Fruit fly (Drosophila melanogaster) whole organism, embryonic: ENCODE data around the gene tok.

ENCODE experiments used
- B-H2 ChIP-seq: fragments of 200-800 bp; sonication (Bioruptor generic); optimal IDR thresholded peaks from 2 replicates; lab custom pipeline; 2018; ENCODE audit warnings: missing biosample characterization, mild to moderate bottlenecking, missing genetic modification characterization
- BEAF-32 ChIP-seq: fragments of 200-800 bp; sonication (Bioruptor generic); optimal IDR thresholded peaks from 3 replicates; lab custom pipeline; 2017; ENCODE audit warnings: missing biosample characterization, missing genetic modification characterization, mild to moderate bottlenecking, moderate library complexity, missing genetic modification reagents
- CG10959 ChIP-seq: fragments of 200-800 bp; sonication (Bioruptor generic); IDR thresholded peaks from 2 replicates; pipeline ENCODE4 v1.3.6; 2022; ENCODE audit warnings: missing biosample characterization, missing genetic modification characterization
- CG11093 ChIP-seq: fragments of 200-800 bp; sonication (Bioruptor generic); IDR thresholded peaks from 3 replicates; pipeline ENCODE4 v1.3.6; 2022; ENCODE audit warnings: missing biosample characterization, missing genetic modification characterization
- CG11696 ChIP-seq: fragments of 200-800 bp; sonication (Bioruptor generic); IDR thresholded peaks from 2 replicates; pipeline ENCODE4 v1.3.6; 2022; ENCODE audit warnings: missing biosample characterization, missing genetic modification characterization
- CG12104 ChIP-seq: fragments of 200-800 bp; sonication (Bioruptor generic); optimal IDR thresholded peaks from 3 replicates; lab custom pipeline; 2016; ENCODE audit warnings: missing biosample characterization, missing genetic modification characterization
- CG12659 ChIP-seq: fragments of 200-800 bp; sonication (Bioruptor generic); optimal IDR thresholded peaks from 3 replicates; lab custom pipeline; 2017; ENCODE audit warnings: mild to moderate bottlenecking, missing biosample characterization, missing genetic modification reagents, missing genetic modification characterization
- CG14050 ChIP-seq: fragments of 200-800 bp; sonication (Bioruptor generic); IDR thresholded peaks from 3 replicates; pipeline ENCODE4 v1.3.6; 2022; ENCODE audit warnings: missing biosample characterization, missing genetic modification characterization
- CG15696 ChIP-seq: fragments of 200-800 bp; sonication (Bioruptor generic); optimal IDR thresholded peaks from 2 replicates; lab custom pipeline; 2019; ENCODE audit warnings: missing biosample characterization, mild to moderate bottlenecking, missing genetic modification characterization, moderate library complexity
- CG1647 ChIP-seq: fragments of 200-800 bp; sonication (Bioruptor generic); optimal IDR thresholded peaks from 3 replicates; lab custom pipeline; 2016; ENCODE audit warnings: missing biosample characterization, missing genetic modification characterization
- CG18599 ChIP-seq: fragments of 200-800 bp; sonication (Bioruptor generic); optimal IDR thresholded peaks from 3 replicates; lab custom pipeline; 2017; ENCODE audit warnings: missing biosample characterization, missing genetic modification characterization, mild to moderate bottlenecking, moderate library complexity, missing genetic modification reagents
- CG18764 ChIP-seq: fragments of 200-800 bp; sonication (Bioruptor generic); optimal IDR thresholded peaks from 3 replicates; lab custom pipeline; 2016; ENCODE audit warnings: missing biosample characterization, missing genetic modification characterization
- CG31388 ChIP-seq: fragments of 200-800 bp; sonication (Bioruptor generic); optimal IDR thresholded peaks from 2 replicates; lab custom pipeline; 2016; ENCODE audit warnings: missing biosample characterization, missing genetic modification characterization
- CG32532 ChIP-seq: fragments of 200-800 bp; sonication (Bioruptor generic); IDR thresholded peaks from 2 replicates; pipeline ENCODE4 v1.3.6; 2022; ENCODE audit warnings: missing biosample characterization, missing genetic modification characterization
- CG34224 ChIP-seq: fragments of 200-800 bp; sonication (Bioruptor generic); IDR thresholded peaks from 3 replicates; pipeline ENCODE4 v1.3.6; 2022; ENCODE audit warnings: missing biosample characterization, missing genetic modification characterization; ENCODE audit not compliant: partially characterized antibody
- CG3726 ChIP-seq: fragments of 200-800 bp; sonication (Bioruptor generic); IDR thresholded peaks from 3 replicates; pipeline ENCODE4, ENCODE4 v1.3.6; 2022; ENCODE audit warnings: missing biosample characterization, missing genetic modification characterization
- CG3995 ChIP-seq: fragments of 200-800 bp; sonication (Bioruptor generic); optimal IDR thresholded peaks from 3 replicates; lab custom pipeline; 2016; ENCODE audit warnings: missing biosample characterization, missing genetic modification characterization
- CG4730 ChIP-seq: fragments of 200-800 bp; sonication (Bioruptor generic); IDR thresholded peaks from 2 replicates; pipeline ENCODE4 v1.3.6; 2022; ENCODE audit warnings: missing biosample characterization, missing genetic modification characterization
- CG6854 ChIP-seq: fragments of 200-800 bp; sonication (Bioruptor generic); optimal IDR thresholded peaks from 3 replicates; lab custom pipeline; 2017; ENCODE audit warnings: missing biosample characterization, mild to moderate bottlenecking, missing genetic modification characterization
- CG7786 ChIP-seq: fragments of 200-800 bp; sonication (Bioruptor generic); optimal IDR thresholded peaks from 2 replicates; lab custom pipeline; 2016; ENCODE audit warnings: missing biosample characterization, missing genetic modification characterization
- CG7928 ChIP-seq: fragments of 200-800 bp; sonication (Bioruptor generic); optimal IDR thresholded peaks from 2 replicates; lab custom pipeline; 2017; ENCODE audit warnings: missing biosample characterization, mild to moderate bottlenecking, missing genetic modification characterization
- CTCF ChIP-seq: fragments of 200-800 bp; sonication (Bioruptor generic); optimal IDR thresholded peaks from 2 replicates; lab custom pipeline; 2017; ENCODE audit warnings: missing biosample characterization, mild to moderate bottlenecking, missing genetic modification characterization, moderate library complexity
- D19B ChIP-seq: fragments of 200-800 bp; sonication (Bioruptor generic); optimal IDR thresholded peaks from 2 replicates; lab custom pipeline; 2017; ENCODE audit warnings: missing biosample characterization, mild to moderate bottlenecking, missing genetic modification characterization
- Dip2 ChIP-seq: fragments of 200-800 bp; sonication (Bioruptor generic); IDR thresholded peaks from 2 replicates; pipeline ENCODE4 v1.3.6; 2022; ENCODE audit warnings: missing biosample characterization, missing genetic modification characterization
- HLH4C ChIP-seq: fragments of 200-800 bp; sonication (Bioruptor generic); IDR thresholded peaks from 3 replicates; pipeline ENCODE4 v1.3.6; 2022; ENCODE audit warnings: missing biosample characterization, missing genetic modification characterization; ENCODE audit not compliant: partially characterized antibody
- Hand ChIP-seq: fragments of 200-800 bp; sonication (Bioruptor generic); optimal IDR thresholded peaks from 2 replicates; lab custom pipeline; 2017; ENCODE audit warnings: mild to moderate bottlenecking, missing biosample characterization, missing genetic modification reagents, missing genetic modification characterization
- Lhr ChIP-seq: fragments of 200-800 bp; sonication (Bioruptor generic); optimal IDR thresholded peaks from 3 replicates; lab custom pipeline; 2017; ENCODE audit warnings: mild to moderate bottlenecking, missing biosample characterization, missing genetic modification reagents, missing genetic modification characterization
- NC2α ChIP-seq: fragments of 200-800 bp; sonication (Bioruptor generic); optimal IDR thresholded peaks from 2 replicates; lab custom pipeline; 2016; ENCODE audit warnings: missing biosample characterization, missing genetic modification characterization
- Oli ChIP-seq: fragments of 200-800 bp; sonication (Bioruptor generic); optimal IDR thresholded peaks from 2 replicates; lab custom pipeline; 2018; ENCODE audit warnings: missing biosample characterization, mild to moderate bottlenecking, missing genetic modification characterization, moderate library complexity
- bsh ChIP-seq, 2 experiments: fragments of 200-800 bp; sonication (Bioruptor generic); optimal IDR thresholded peaks; 2 replicates each; lab custom pipeline; 2017 to 2018; ENCODE audit warnings: mild to moderate bottlenecking in 2 of 2, missing biosample characterization in 2 of 2, missing genetic modification characterization in 2 of 2, moderate library complexity in 1 of 2
- cg ChIP-seq: fragments of 200-800 bp; sonication (Bioruptor generic); optimal IDR thresholded peaks from 3 replicates; lab custom pipeline; 2019; ENCODE audit warnings: missing biosample characterization, mild to moderate bottlenecking, missing genetic modification characterization, moderate library complexity
- cwo ChIP-seq: fragments of 200-800 bp; sonication (Bioruptor generic); optimal IDR thresholded peaks from 3 replicates; lab custom pipeline; 2017; ENCODE audit warnings: missing biosample characterization, missing genetic modification characterization, mild to moderate bottlenecking, moderate library complexity, missing genetic modification reagents
- dimm ChIP-seq: fragments of 200-800 bp; sonication (Bioruptor generic); IDR thresholded peaks from 2 replicates; pipeline ENCODE4 v1.3.6; 2022; ENCODE audit warnings: missing biosample characterization, missing genetic modification characterization
- dm ChIP-seq: fragments of 200-800 bp; sonication (Bioruptor generic); optimal IDR thresholded peaks from 3 replicates; lab custom pipeline; 2016; ENCODE audit warnings: missing biosample characterization, missing genetic modification characterization
- exex ChIP-seq: fragments of 200-800 bp; sonication (Bioruptor generic); optimal IDR thresholded peaks from 4 replicates; lab custom pipeline; 2018; ENCODE audit warnings: missing biosample characterization, mild to moderate bottlenecking, missing genetic modification characterization, moderate library complexity
- fd64A ChIP-seq: fragments of 200-800 bp; sonication (Bioruptor generic); optimal IDR thresholded peaks from 3 replicates; lab custom pipeline; 2018; ENCODE audit warnings: missing biosample characterization, mild to moderate bottlenecking, missing genetic modification characterization
- gcm ChIP-seq: fragments of 200-800 bp; sonication (Bioruptor generic); optimal IDR thresholded peaks from 2 replicates; lab custom pipeline; 2019; ENCODE audit warnings: missing biosample characterization, mild to moderate bottlenecking, missing genetic modification characterization, moderate library complexity
- gem ChIP-seq: fragments of 200-800 bp; sonication (Bioruptor generic); optimal IDR thresholded peaks from 2 replicates; lab custom pipeline; 2019; ENCODE audit warnings: missing biosample characterization, mild to moderate bottlenecking, missing genetic modification characterization, moderate library complexity
- gro ChIP-seq: fragments of 200-800 bp; sonication (Bioruptor generic); optimal IDR thresholded peaks from 2 replicates; lab custom pipeline; 2016; ENCODE audit warnings: missing biosample characterization, missing genetic modification characterization
- kay ChIP-seq: fragments of 200-800 bp; sonication (Bioruptor generic); optimal IDR thresholded peaks from 2 replicates; lab custom pipeline; 2016; ENCODE audit warnings: missing biosample characterization, missing genetic modification characterization
- lbe ChIP-seq: fragments of 200-800 bp; sonication (Bioruptor generic); optimal IDR thresholded peaks from 2 replicates; lab custom pipeline; 2016; ENCODE audit warnings: missing biosample characterization, mild to moderate bottlenecking, missing genetic modification characterization
- lola ChIP-seq, 3 experiments: fragments of >200 bp in 2 of 3; fragments of 200-800 bp in 1 of 3; sonication (Bioruptor generic) in 1 of 3; optimal IDR thresholded peaks; 2 replicates each; lab custom pipeline; 2017 to 2019; ENCODE audit warnings: missing biosample characterization in 3 of 3, missing genetic modification characterization in 3 of 3, mild to moderate bottlenecking in 1 of 3, moderate library complexity in 1 of 3
- onecut ChIP-seq: fragments of 200-800 bp; sonication (Bioruptor generic); IDR thresholded peaks from 2 replicates; pipeline ENCODE4 v1.3.6; 2022; ENCODE audit warnings: missing biosample characterization, missing genetic modification characterization
- pros ChIP-seq: fragments of 200-800 bp; sonication (Bioruptor generic); optimal IDR thresholded peaks from 3 replicates; lab custom pipeline; 2019; ENCODE audit warnings: missing biosample characterization, mild to moderate bottlenecking, missing genetic modification characterization, moderate library complexity
- row ChIP-seq: fragments of 200-800 bp; sonication (Bioruptor generic); IDR thresholded peaks from 3 replicates; pipeline ENCODE4 v1.3.6; 2022; ENCODE audit warnings: missing biosample characterization, missing genetic modification characterization
- sd ChIP-seq: fragments of 200-800 bp; sonication (Bioruptor generic); optimal IDR thresholded peaks from 3 replicates; lab custom pipeline; 2018; ENCODE audit warnings: missing biosample characterization, mild to moderate bottlenecking, missing genetic modification characterization, moderate library complexity
- twi ChIP-seq: fragments of 200-800 bp; optimal IDR thresholded peaks from 2 replicates; lab custom pipeline; 2019; ENCODE audit warnings: missing biosample characterization, mild to moderate bottlenecking, missing genetic modification characterization, moderate library complexity
- zfh1 ChIP-seq: fragments of 200-800 bp; sonication (Bioruptor generic); IDR thresholded peaks from 3 replicates; pipeline ENCODE4 v1.3.6; 2022; ENCODE audit warnings: missing biosample characterization, missing genetic modification characterization

tok gene

DNA sequence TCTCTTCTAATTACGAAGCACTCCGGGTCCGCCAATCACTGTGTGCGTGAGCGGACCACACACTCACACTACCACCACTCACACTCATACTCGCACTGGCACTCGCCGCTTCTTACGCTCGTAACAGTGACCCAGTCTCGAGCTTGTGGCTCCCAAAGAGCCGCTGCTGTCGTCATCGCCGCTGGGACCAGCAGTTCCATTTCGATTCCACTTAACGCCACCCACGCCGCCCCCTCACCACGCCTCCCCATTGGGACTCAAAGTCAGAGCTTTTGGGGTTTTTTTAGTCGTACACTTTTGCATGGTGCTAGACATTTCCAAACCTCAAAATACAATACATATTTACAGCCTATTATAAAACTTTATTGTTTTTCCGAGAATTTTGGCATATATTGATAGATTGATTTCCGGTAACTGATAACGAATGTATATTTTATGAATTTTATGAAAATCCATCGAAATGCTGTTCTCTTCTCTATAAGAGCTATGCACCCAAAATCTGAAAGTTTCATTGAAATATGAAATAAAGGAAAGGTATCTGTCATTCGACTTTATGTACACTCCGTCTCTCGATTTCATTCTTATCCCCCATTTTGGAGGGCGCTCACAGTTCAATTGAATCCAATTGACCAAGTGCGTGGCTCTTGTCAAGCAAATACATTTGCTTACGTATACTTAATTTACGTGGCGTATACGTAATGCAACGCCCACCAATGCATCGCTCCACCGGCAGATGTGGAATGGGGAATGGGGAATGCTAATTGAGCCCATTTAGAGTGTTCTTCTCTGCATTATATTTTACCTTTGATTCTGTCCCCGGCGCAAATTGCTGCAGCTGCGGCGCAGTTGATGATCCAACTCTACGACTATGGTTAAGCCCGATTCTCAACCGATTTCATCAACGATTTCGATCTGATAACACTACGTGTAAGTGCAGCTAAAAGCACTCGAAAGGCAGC is 52.1 kb downstream of the tok start, which contains the start of gene CG42331 (continued):
- TF ChIP-seq CG10959 = no peak
- no peak for TF ChIP-seq CTCF (GFP tag; lab: Kevin White, UChicago)
- no peak for TF ChIP-seq lola (GFP tag; optimal IDR thresholded peaks at IDR 0.05; lab: Kevin White, UChicago)
- no peak for TF ChIP-seq lbe (GFP tag; lab: Kevin White, UChicago)
- 0 out of 3 replicates have a peak, but pooled peaks have one; percentile 30 for TF ChIP-seq zfh1 (GFP tag; lab: Robert Waterston, UW)
- TF ChIP-seq sd (tag; lab: Kevin White, UChicago) = peak; percentile 17
- no peak for TF ChIP-seq CG4730 (GFP tag; lab: Robert Waterston, UW)
- peak; percentile 17 for TF ChIP-seq CG18764
- no peak for TF ChIP-seq NC2α
- TF ChIP-seq dm (GFP tag; lab: Kevin White, UChicago) = no peak
- peak; percentile 60 for TF ChIP-seq CG7786 (GFP tag; lab: Kevin White, UChicago)
- peak; percentile 68 for TF ChIP-seq CG18599 (GFP tag; lab: Kevin White, UChicago)
- TF ChIP-seq Hand (GFP tag; lab: Kevin White, UChicago) = peak; percentile 28
- no peak for TF ChIP-seq CG11696 (GFP tag; lab: Robert Waterston, UW)
- no peak for TF ChIP-seq twi (tag; lab: Kevin White, UChicago)
- TF ChIP-seq Dip2 (GFP tag; lab: Robert Waterston, UW) = no peak
- TF ChIP-seq CG32532 (GFP tag; lab: Robert Waterston, UW) = no peak
- peak; percentile 63 for TF ChIP-seq CG12659 (GFP tag; lab: Kevin White, UChicago)
- TF ChIP-seq Oli (tag; lab: Kevin White, UChicago) = peak; percentile 74
- peak; percentile 65 for TF ChIP-seq exex (tag; lab: Kevin White, UChicago)
- TF ChIP-seq gcm (GFP tag; lab: Kevin White, UChicago) = peak; percentile 57
- peak in 1 of 2 experiments; percentile 42 for TF ChIP-seq bsh (GFP tag; optimal IDR thresholded peaks at IDR 0.05; lab: Kevin White, UChicago)
- TF ChIP-seq CG3995 (GFP tag; lab: Kevin White, UChicago) = no peak
- no peak for TF ChIP-seq dimm (GFP tag; lab: Robert Waterston, UW)
- TF ChIP-seq CG31388 (GFP tag; lab: Kevin White, UChicago) = no peak
- TF ChIP-seq BEAF-32 (GFP tag; lab: Kevin White, UChicago) = no peak
- TF ChIP-seq kay (GFP tag; lab: Kevin White, UChicago) = no peak
- TF ChIP-seq B-H2 (GFP tag; lab: Kevin White, UChicago) = peak; percentile 4
- no peak for TF ChIP-seq CG3726 (GFP tag; lab: Robert Waterston, UW)
- TF ChIP-seq CG12104 = peak; percentile 50
- no peak for TF ChIP-seq CG1647
- TF ChIP-seq cg (GFP tag; lab: Kevin White, UChicago) = peak; percentile 76
- peak; percentile 58 for TF ChIP-seq CG14050 (GFP tag; lab: Robert Waterston, UW)
- TF ChIP-seq CG15696 (tag; lab: Kevin White, UChicago) = no peak
- no peak for TF ChIP-seq gro (GFP tag; lab: Kevin White, UChicago)
- TF ChIP-seq Lhr (GFP tag; lab: Kevin White, UChicago) = no peak
- TF ChIP-seq CG6854 (GFP tag; lab: Kevin White, UChicago) = no peak
- peak; percentile 25; the same call in 1 of the 2 replicates for TF ChIP-seq onecut
- peak; percentile 82 for TF ChIP-seq row (GFP tag; lab: Robert Waterston, UW)
- TF ChIP-seq HLH4C = no peak
- peak; percentile 61 for TF ChIP-seq D19B (GFP tag; lab: Kevin White, UChicago)
- TF ChIP-seq cwo (GFP tag; lab: Kevin White, UChicago) = peak; percentile 60
- TF ChIP-seq gem (tag; lab: Kevin White, UChicago) = peak; percentile 86
- no peak for TF ChIP-seq CG7928
- TF ChIP-seq pros (GFP tag; lab: Kevin White, UChicago) = no peak
- no peak for TF ChIP-seq fd64A (GFP tag; lab: Kevin White, UChicago)
- 0 out of 3 replicates have a peak, but pooled peaks have one; percentile 33 for TF ChIP-seq CG11093 (GFP tag; lab: Robert Waterston, UW)
- TF ChIP-seq CG34224 (GFP tag; lab: Robert Waterston, UW) = no peak
